Fruit fly (Drosophila melanogaster) whole organism, embryonic: ENCODE data around the gene CG43638.
A peak's percentile ranks its signal among the peaks of the same experiment; 100 is the strongest.

Experiments
- Abd-B ChIP-seq: fragments of 200-800 bp; sonication (Bioruptor generic); optimal IDR thresholded peaks from 2 replicates; lab custom pipeline; 2018; ENCODE audit warnings: missing biosample characterization, mild to moderate bottlenecking, missing genetic modification characterization, moderate library complexity
- Blimp-1 ChIP-seq: fragments of 200-800 bp; sonication (Bioruptor generic); optimal IDR thresholded peaks from 3 replicates; lab custom pipeline; 2018; ENCODE audit warnings: missing biosample characterization, missing genetic modification characterization, mild to moderate bottlenecking, moderate library complexity, missing genetic modification reagents
- CG10462 ChIP-seq: fragments of 200-800 bp; sonication (Bioruptor generic); optimal IDR thresholded peaks from 2 replicates; lab custom pipeline; 2016; ENCODE audit warnings: missing biosample characterization, missing genetic modification characterization
- CG10654 ChIP-seq: fragments of 200-800 bp; sonication (Bioruptor generic); optimal IDR thresholded peaks from 2 replicates; lab custom pipeline; 2016; ENCODE audit warnings: missing biosample characterization, missing genetic modification characterization
- CG11247 ChIP-seq: fragments of 200-800 bp; sonication (Bioruptor generic); IDR thresholded peaks from 2 replicates; pipeline ENCODE4 v1.3.6; 2022; ENCODE audit warnings: missing biosample characterization, missing genetic modification characterization
- CG14050 ChIP-seq: fragments of 200-800 bp; sonication (Bioruptor generic); IDR thresholded peaks from 3 replicates; pipeline ENCODE4 v1.3.6; 2022; ENCODE audit warnings: missing biosample characterization, missing genetic modification characterization
- CG1529 ChIP-seq: fragments of 200-800 bp; sonication (Bioruptor generic); optimal IDR thresholded peaks from 3 replicates; lab custom pipeline; 2018; ENCODE audit warnings: missing biosample characterization, missing genetic modification characterization
- CG15696 ChIP-seq: fragments of 200-800 bp; sonication (Bioruptor generic); optimal IDR thresholded peaks from 2 replicates; lab custom pipeline; 2019; ENCODE audit warnings: missing biosample characterization, mild to moderate bottlenecking, missing genetic modification characterization, moderate library complexity
- CG16813 ChIP-seq: fragments of 200-800 bp; sonication (Bioruptor generic); IDR thresholded peaks from 3 replicates; pipeline ENCODE4 v1.3.6; 2022; ENCODE audit warnings: missing biosample characterization, missing genetic modification characterization; ENCODE audit not compliant: partially characterized antibody
- CG17359 ChIP-seq: fragments of 200-800 bp; sonication (Bioruptor generic); optimal IDR thresholded peaks from 3 replicates; lab custom pipeline; 2018; ENCODE audit warnings: missing biosample characterization, mild to moderate bottlenecking, missing genetic modification characterization, moderate library complexity
- CG17385 ChIP-seq: fragments of 200-800 bp; sonication (Bioruptor generic); optimal IDR thresholded peaks from 3 replicates; lab custom pipeline; 2018; ENCODE audit warnings: missing biosample characterization, mild to moderate bottlenecking, missing genetic modification characterization
- CG17829 ChIP-seq: fragments of 200-800 bp; optimal IDR thresholded peaks from 2 replicates; lab custom pipeline; 2019; ENCODE audit warnings: missing biosample characterization, mild to moderate bottlenecking, missing genetic modification characterization, moderate library complexity
- CG18619 ChIP-seq: fragments of 200-800 bp; sonication (Bioruptor generic); optimal IDR thresholded peaks from 3 replicates; lab custom pipeline; 2017; ENCODE audit warnings: missing biosample characterization, mild to moderate bottlenecking, missing genetic modification characterization
- CG2678 ChIP-seq: fragments of 200-800 bp; sonication (Bioruptor generic); optimal IDR thresholded peaks from 3 replicates; lab custom pipeline; 2019; ENCODE audit warnings: missing biosample characterization, mild to moderate bottlenecking, missing genetic modification characterization, moderate library complexity
- CG2712 ChIP-seq: fragments of 200-800 bp; optimal IDR thresholded peaks from 3 replicates; lab custom pipeline; 2019; ENCODE audit warnings: missing biosample characterization, mild to moderate bottlenecking, missing genetic modification characterization, moderate library complexity
- CG30403 ChIP-seq: fragments of 200-800 bp; sonication (Bioruptor generic); optimal IDR thresholded peaks from 3 replicates; lab custom pipeline; 2016; ENCODE audit warnings: missing biosample characterization, missing genetic modification characterization
- CG31224 ChIP-seq: fragments of 200-800 bp; sonication (Bioruptor generic); IDR thresholded peaks from 2 replicates; pipeline ENCODE4 v1.3.6; 2022; ENCODE audit warnings: missing biosample characterization, missing genetic modification characterization
- CG3163 ChIP-seq: fragments of 200-800 bp; sonication (Bioruptor generic); optimal IDR thresholded peaks from 3 replicates; lab custom pipeline; 2016; ENCODE audit warnings: missing biosample characterization, missing genetic modification characterization
- CG3407 ChIP-seq: fragments of 200-800 bp; sonication (Bioruptor generic); optimal IDR thresholded peaks from 2 replicates; lab custom pipeline; 2018; ENCODE audit warnings: missing biosample characterization, mild to moderate bottlenecking, missing genetic modification characterization
- CG34224 ChIP-seq: fragments of 200-800 bp; sonication (Bioruptor generic); IDR thresholded peaks from 3 replicates; pipeline ENCODE4 v1.3.6; 2022; ENCODE audit warnings: missing biosample characterization, missing genetic modification characterization; ENCODE audit not compliant: partially characterized antibody
- CG3995 ChIP-seq: fragments of 200-800 bp; sonication (Bioruptor generic); optimal IDR thresholded peaks from 3 replicates; lab custom pipeline; 2016; ENCODE audit warnings: missing biosample characterization, missing genetic modification characterization
- CG4424 ChIP-seq: fragments of 200-800 bp; sonication (Bioruptor generic); optimal IDR thresholded peaks from 3 replicates; lab custom pipeline; 2016; ENCODE audit warnings: missing biosample characterization, missing genetic modification characterization
- CG6175 ChIP-seq: fragments of 200-800 bp; sonication (Bioruptor generic); IDR thresholded peaks from 3 replicates; pipeline ENCODE4 v1.3.6; 2022; ENCODE audit warnings: missing biosample characterization, missing genetic modification characterization
- CG6683 ChIP-seq: fragments of 200-800 bp; sonication (Bioruptor generic); optimal IDR thresholded peaks from 2 replicates; lab custom pipeline; 2017; ENCODE audit warnings: missing biosample characterization, mild to moderate bottlenecking, missing genetic modification characterization, missing genetic modification reagents
- CG6791 ChIP-seq: fragments of 200-800 bp; sonication (Bioruptor generic); IDR thresholded peaks from 3 replicates; pipeline ENCODE4 v1.3.6; 2022; ENCODE audit warnings: missing biosample characterization, missing genetic modification characterization; ENCODE audit not compliant: partially characterized antibody
- CG7786 ChIP-seq: fragments of 200-800 bp; sonication (Bioruptor generic); optimal IDR thresholded peaks from 2 replicates; lab custom pipeline; 2016; ENCODE audit warnings: missing biosample characterization, missing genetic modification characterization
- CG7839 ChIP-seq: fragments of 200-800 bp; sonication (Bioruptor generic); optimal IDR thresholded peaks from 3 replicates; lab custom pipeline; 2018; ENCODE audit warnings: missing biosample characterization, mild to moderate bottlenecking, missing genetic modification characterization, moderate library complexity
- CG7963 ChIP-seq: fragments of 200-800 bp; sonication (Bioruptor generic); IDR thresholded peaks from 3 replicates; pipeline ENCODE4 v1.3.6; 2022; ENCODE audit warnings: missing biosample characterization, missing genetic modification characterization; ENCODE audit not compliant: partially characterized antibody
- CG8944 ChIP-seq: fragments of 200-800 bp; sonication (Bioruptor generic); optimal IDR thresholded peaks from 3 replicates; lab custom pipeline; 2016; ENCODE audit warnings: missing biosample characterization, missing genetic modification characterization
- CG9437 ChIP-seq: fragments of 200-800 bp; sonication (Bioruptor generic); optimal IDR thresholded peaks from 2 replicates; lab custom pipeline; 2018; ENCODE audit warnings: missing biosample characterization, mild to moderate bottlenecking, missing genetic modification characterization
- CHES-1-like ChIP-seq: fragments of 200-800 bp; sonication (Bioruptor generic); optimal IDR thresholded peaks from 2 replicates; lab custom pipeline; 2016; ENCODE audit warnings: missing biosample characterization, missing genetic modification characterization
- Chrac-16 ChIP-seq: fragments of 200-800 bp; sonication (Bioruptor generic); optimal IDR thresholded peaks from 3 replicates; lab custom pipeline; 2016; ENCODE audit warnings: missing biosample characterization, missing genetic modification characterization
- Fer2 ChIP-seq: fragments of 200-800 bp; sonication (Bioruptor generic); optimal IDR thresholded peaks from 2 replicates; lab custom pipeline; 2018; ENCODE audit warnings: missing biosample characterization, mild to moderate bottlenecking, missing genetic modification characterization, moderate library complexity
- MESR4 ChIP-seq: fragments of 200-800 bp; sonication (Bioruptor generic); optimal IDR thresholded peaks from 2 replicates; lab custom pipeline; 2018; ENCODE audit warnings: missing biosample characterization, mild to moderate bottlenecking, missing genetic modification characterization, moderate library complexity
- Oli ChIP-seq: fragments of 200-800 bp; sonication (Bioruptor generic); optimal IDR thresholded peaks from 2 replicates; lab custom pipeline; 2018; ENCODE audit warnings: missing biosample characterization, mild to moderate bottlenecking, missing genetic modification characterization, moderate library complexity
- Ptx1 ChIP-seq: fragments of 200-800 bp; sonication (Bioruptor generic); IDR thresholded peaks from 2 replicates; pipeline ENCODE4 v1.3.6; 2022; ENCODE audit warnings: missing biosample characterization, missing genetic modification characterization
- aop ChIP-seq: fragments of 200-800 bp; sonication (Bioruptor generic); IDR thresholded peaks from 2 replicates; pipeline ENCODE4 v1.3.6; 2022; ENCODE audit warnings: missing biosample characterization, missing genetic modification characterization
- bcd ChIP-seq: fragments of 200-800 bp; sonication (Bioruptor generic); optimal IDR thresholded peaks from 2 replicates; lab custom pipeline; 2017; ENCODE audit warnings: missing biosample characterization, mild to moderate bottlenecking, missing genetic modification characterization
- chn ChIP-seq: fragments of 200-800 bp; sonication (Bioruptor generic); optimal IDR thresholded peaks from 2 replicates; lab custom pipeline; 2016; ENCODE audit warnings: missing biosample characterization, missing genetic modification characterization
- crc ChIP-seq: fragments of 200-800 bp; sonication (Bioruptor generic); optimal IDR thresholded peaks from 2 replicates; lab custom pipeline; 2016; ENCODE audit warnings: missing biosample characterization, missing genetic modification characterization
- esg ChIP-seq: fragments of 200-800 bp; sonication (Bioruptor generic); conservative IDR thresholded peaks from 2 replicates; pipeline ENCODE4 v1.3.6; 2022; ENCODE audit warnings: missing biosample characterization, missing genetic modification characterization
- ewg ChIP-seq: fragments of 200-800 bp; sonication (Bioruptor generic); optimal IDR thresholded peaks from 3 replicates; lab custom pipeline; 2017; ENCODE audit warnings: mild to moderate bottlenecking, missing biosample characterization, missing genetic modification reagents, missing genetic modification characterization
- fd102C ChIP-seq: fragments of 200-800 bp; sonication (Bioruptor generic); optimal IDR thresholded peaks from 2 replicates; lab custom pipeline; 2018; ENCODE audit warnings: missing biosample characterization, mild to moderate bottlenecking, missing genetic modification characterization, moderate library complexity
- gt ChIP-seq: fragments of 200-800 bp; sonication (Bioruptor generic); IDR thresholded peaks from 2 replicates; pipeline ENCODE4 v1.3.6; 2022; ENCODE audit warnings: missing biosample characterization, missing genetic modification characterization
- lab ChIP-seq: fragments of 200-800 bp; sonication (Bioruptor generic); optimal IDR thresholded peaks from 3 replicates; lab custom pipeline; 2017; ENCODE audit warnings: missing biosample characterization, missing genetic modification characterization, mild to moderate bottlenecking, moderate library complexity, missing genetic modification reagents
- onecut ChIP-seq: fragments of 200-800 bp; sonication (Bioruptor generic); IDR thresholded peaks from 2 replicates; pipeline ENCODE4 v1.3.6; 2022; ENCODE audit warnings: missing biosample characterization, missing genetic modification characterization
- row ChIP-seq: fragments of 200-800 bp; sonication (Bioruptor generic); IDR thresholded peaks from 3 replicates; pipeline ENCODE4 v1.3.6; 2022; ENCODE audit warnings: missing biosample characterization, missing genetic modification characterization
- sim ChIP-seq: fragments of 200-800 bp; sonication (Bioruptor generic); IDR thresholded peaks from 2 replicates; pipeline ENCODE4 v1.3.6; 2022; ENCODE audit warnings: missing biosample characterization, missing genetic modification characterization
- so ChIP-seq: fragments of 200-800 bp; sonication (Bioruptor generic); IDR thresholded peaks from 3 replicates; pipeline ENCODE4 v1.3.6; 2022; ENCODE audit warnings: missing biosample characterization, missing genetic modification characterization
- trem ChIP-seq: fragments of 200-800 bp; optimal IDR thresholded peaks from 3 replicates; lab custom pipeline; 2019; ENCODE audit warnings: missing biosample characterization, mild to moderate bottlenecking, missing genetic modification characterization, moderate library complexity

CG43638 gene

DNA sequence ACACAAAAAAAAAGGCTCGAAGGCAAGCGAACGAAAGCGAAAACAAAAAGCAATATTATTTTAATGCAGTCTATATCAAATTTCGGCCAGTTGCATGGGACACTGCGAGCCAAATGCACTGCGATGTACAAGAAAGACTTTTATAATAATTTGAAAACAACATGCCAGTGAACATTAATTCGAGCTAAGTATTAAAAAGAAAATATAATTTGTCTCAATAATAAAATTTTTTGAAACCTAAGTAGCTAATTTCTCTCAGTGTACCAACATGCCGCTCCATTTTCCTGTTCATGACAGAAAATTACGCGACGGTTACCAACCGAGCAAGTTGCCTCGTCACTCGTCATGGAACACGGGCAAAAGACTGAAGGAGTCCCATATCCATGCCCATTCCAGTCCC lies 33.0 kb downstream of the CG43638 start (continued):
- TF ChIP-seq CG10654 (GFP tag; lab: Kevin White, UChicago) (peak; percentile 48), CG9437 (GFP tag; lab: Kevin White, UChicago) (peak; percentile 34), chn (GFP tag; lab: Kevin White, UChicago) (peak; percentile 63), CG14050 (GFP tag; lab: Robert Waterston, UW) (peak; percentile 61), CG3407 (peak; percentile 48), ewg (peak; percentile 30), CG16813 (GFP tag; lab: Robert Waterston, UW) (no peak), CG10462 (peak; percentile 33), MESR4 (GFP tag; lab: Kevin White, UChicago) (no peak), CG4424 (GFP tag; lab: Kevin White, UChicago) (peak; percentile 72), CG3163 (GFP tag; lab: Kevin White, UChicago) (no peak), Oli (tag; lab: Kevin White, UChicago) (peak; percentile 65), esg (GFP tag; lab: Robert Waterston, UW) (peak; percentile 60; the same call in 1 of the 2 replicates), bcd (GFP tag; lab: Kevin White, UChicago) (peak; percentile 56), lab (GFP tag; lab: Kevin White, UChicago) (peak; percentile 30), CG15696 (peak; percentile 89), CG18619 (peak; percentile 13), trem (tag; lab: Kevin White, UChicago) (peak; percentile 36), CG17359 (peak; percentile 67), CG30403 (peak; percentile 64), so (GFP tag; lab: Robert Waterston, UW) (peak; percentile 62; the same call in 1 of the 3 replicates), CG17385 (peak; percentile 59), Blimp-1 (GFP tag; lab: Kevin White, UChicago) (peak; percentile 80), CG34224 (GFP tag; lab: Robert Waterston, UW) (no peak), Chrac-16 (GFP tag; lab: Kevin White, UChicago) (peak; percentile 61), fd102C (peak; percentile 4), CG8944 (GFP tag; lab: Kevin White, UChicago) (peak; percentile 40), CHES-1-like (GFP tag; lab: Kevin White, UChicago) (peak; percentile 20), CG17829 (tag; lab: Kevin White, UChicago) (peak; percentile 83), aop (GFP tag; lab: Robert Waterston, UW) (no peak), Ptx1 (GFP tag; lab: Robert Waterston, UW) (peak; percentile 69), gt (0 out of 2 replicates have a peak, but pooled peaks have one; percentile 8), CG1529 (GFP tag; lab: Kevin White, UChicago) (peak; percentile 61), Fer2 (tag; lab: Kevin White, UChicago) (no peak), CG7963 (GFP tag; lab: Robert Waterston, UW) (no peak), row (GFP tag; lab: Robert Waterston, UW) (peak; percentile 77), CG6683 (GFP tag; lab: Kevin White, UChicago) (peak; percentile 5), CG11247 (GFP tag; lab: Robert Waterston, UW) (no peak), onecut (GFP tag; lab: Robert Waterston, UW) (peak; percentile 42; the same call in 1 of the 2 replicates), CG3995 (GFP tag; lab: Kevin White, UChicago) (no peak), Abd-B (peak; percentile 25), CG6175 (GFP tag; lab: Robert Waterston, UW) (no peak), CG6791 (GFP tag; lab: Robert Waterston, UW) (no peak), sim (GFP tag; lab: Robert Waterston, UW) (0 out of 2 replicates have a peak, but pooled peaks have one; percentile 44), CG7786 (GFP tag; lab: Kevin White, UChicago) (peak; percentile 28), crc (GFP tag; lab: Kevin White, UChicago) (no peak), CG2712 (tag; lab: Kevin White, UChicago) (peak; percentile 77), CG31224 (GFP tag; lab: Robert Waterston, UW) (peak; percentile 44; the same call in 1 of the 2 replicates), CG2678 (peak; percentile 60), CG7839 (peak; percentile 63)
